Worm (Caenorhabditis elegans) whole organism, young adult: Measurements from ENCODE around the gene efhc-1.

ENCODE experiments used
- B0019.2 ChIP-seq: fragments of 200-800 bp; sonication (Bioruptor generic); conservative IDR thresholded peaks from 2 replicates; pipeline ENCODE4 v1.3.6; 2022; ENCODE audit warnings: missing genetic modification reagents, missing genetic modification characterization, missing compliant biosample characterization
- F10E7.11 ChIP-seq: sonication (generic microtip); optimal IDR thresholded peaks from 2 replicates; lab custom pipeline; 2017; ENCODE audit warnings: mild to moderate bottlenecking, missing genetic modification characterization, moderate library complexity, missing compliant biosample characterization
- F22D6.2 ChIP-seq: sonication (generic microtip); optimal IDR thresholded peaks from 2 replicates; lab custom pipeline; 2016; ENCODE audit warnings: mild to moderate bottlenecking, missing genetic modification characterization, missing compliant biosample characterization
- F39B2.1 ChIP-seq: fragments of 200-800 bp; sonication (Bioruptor generic); IDR thresholded peaks from 2 replicates; pipeline ENCODE4 v1.3.6; 2022; ENCODE audit warnings: missing genetic modification reagents, missing genetic modification characterization, missing compliant biosample characterization
- F49E8.2 ChIP-seq: sonication (generic microtip); optimal IDR thresholded peaks from 3 replicates; lab custom pipeline; 2017; ENCODE audit warnings: missing genetic modification characterization, mild to moderate bottlenecking, missing compliant biosample characterization, antibody characterized with exemption, moderate library complexity; ENCODE audit not compliant: insufficient read depth
- F52B5.7 ChIP-seq: sonication (generic microtip); optimal IDR thresholded peaks from 2 replicates; lab custom pipeline; 2016; ENCODE audit warnings: mild to moderate bottlenecking, missing genetic modification characterization, missing compliant biosample characterization
- K12H6.12 ChIP-seq: fragments of 200-800 bp; sonication (Bioruptor generic); optimal IDR thresholded peaks from 2 replicates; lab custom pipeline; 2018; ENCODE audit warnings: mild to moderate bottlenecking, missing genetic modification characterization, missing compliant biosample characterization
- T07F8.4 ChIP-seq: sonication (generic microtip); optimal IDR thresholded peaks from 2 replicates; lab custom pipeline; 2016; ENCODE audit warnings: mild to moderate bottlenecking, missing genetic modification characterization, moderate library complexity, missing compliant biosample characterization
- Y53F4B.3 ChIP-seq: fragments of 200-800 bp; sonication (Bioruptor generic); IDR thresholded peaks from 2 replicates; pipeline ENCODE4 v1.3.6; 2022; ENCODE audit warnings: missing genetic modification reagents, missing genetic modification characterization, missing compliant biosample characterization
- Y56A3A.18 ChIP-seq: fragments of 200-800 bp; sonication (Bioruptor generic); IDR thresholded peaks from 2 replicates; pipeline ENCODE4 v1.3.6; 2022; ENCODE audit warnings: missing genetic modification reagents, missing genetic modification characterization, missing compliant biosample characterization
- Y95B8A.8 ChIP-seq: fragments of 200-800 bp; sonication (Bioruptor generic); IDR thresholded peaks from 2 replicates; pipeline ENCODE4 v1.3.6; 2022; ENCODE audit warnings: missing genetic modification reagents, missing genetic modification characterization, missing compliant biosample characterization
- ZK185.1 ChIP-seq: sonication (generic microtip); optimal IDR thresholded peaks from 2 replicates; lab custom pipeline; 2016; ENCODE audit warnings: mild to moderate bottlenecking, missing genetic modification characterization, missing compliant biosample characterization; ENCODE audit not compliant: poor library complexity, severe bottlenecking
- akir-1 ChIP-seq: fragments of 200-800 bp; sonication (Bioruptor generic); optimal IDR thresholded peaks from 2 replicates; lab custom pipeline; 2018; ENCODE audit warnings: mild to moderate bottlenecking, missing genetic modification characterization, moderate library complexity, missing compliant biosample characterization
- ama-1 ChIP-seq, 3 experiments: fragments of 150-350 bp in 1 of 3; sonication (generic microtip) in 2 of 3; optimal IDR thresholded peaks; 2 replicates each; lab custom pipeline; 2014 to 2018; ENCODE audit warnings: missing biosample characterization in 2 of 3, missing genetic modification characterization in 2 of 3, missing genetic modification reagents in 2 of 3
- athp-1 ChIP-seq: sonication (generic microtip); optimal IDR thresholded peaks from 2 replicates; lab custom pipeline; 2017; ENCODE audit warnings: mild to moderate bottlenecking, missing genetic modification characterization, missing compliant biosample characterization
- attf-3 ChIP-seq: fragments of 200-800 bp; sonication (Bioruptor generic); conservative IDR thresholded peaks from 2 replicates; pipeline ENCODE4 v1.3.6; 2022; ENCODE audit warnings: missing genetic modification reagents, missing genetic modification characterization, missing compliant biosample characterization
- bed-1 ChIP-seq: fragments of 200-800 bp; sonication (Bioruptor generic); IDR thresholded peaks from 2 replicates; pipeline ENCODE4 v1.3.6; 2022; ENCODE audit warnings: missing genetic modification reagents, missing genetic modification characterization, missing compliant biosample characterization
- cebp-1 ChIP-seq, 2 experiments: fragments of 200-800 bp in 1 of 2; sonication (Bioruptor generic) in 1 of 2; sonication (generic microtip) in 1 of 2; IDR thresholded peaks in 1 of 2; optimal IDR thresholded peaks in 1 of 2; 2 replicates each; pipeline versions ENCODE4 v1.3.6 to Lab custom; 2017 to 2022; ENCODE audit warnings: missing compliant biosample characterization in 2 of 2, missing genetic modification characterization in 2 of 2, mild to moderate bottlenecking in 1 of 2, missing genetic modification reagents in 1 of 2, moderate library complexity in 1 of 2
- ceh-27 ChIP-seq: fragments of 200-800 bp; sonication (Bioruptor generic); optimal IDR thresholded peaks from 2 replicates; lab custom pipeline; 2018; ENCODE audit warnings: mild to moderate bottlenecking, missing genetic modification characterization, moderate library complexity, missing compliant biosample characterization
- ceh-91 ChIP-seq: fragments of 200-800 bp; sonication (Bioruptor generic); IDR thresholded peaks from 2 replicates; pipeline ENCODE4 v1.3.6; 2022; ENCODE audit warnings: missing genetic modification reagents, missing genetic modification characterization, missing compliant biosample characterization
- chd-7 ChIP-seq: sonication (generic microtip); optimal IDR thresholded peaks from 2 replicates; lab custom pipeline; 2016; ENCODE audit warnings: mild to moderate bottlenecking, missing genetic modification characterization, moderate library complexity, missing compliant biosample characterization
- die-1 ChIP-seq: sonication (generic microtip); optimal IDR thresholded peaks from 2 replicates; lab custom pipeline; 2016; ENCODE audit warnings: missing genotype, mild to moderate bottlenecking, missing genetic modification characterization, missing compliant biosample characterization
- egl-18 ChIP-seq: fragments of 200-800 bp; sonication (Bioruptor generic); IDR thresholded peaks from 2 replicates; pipeline ENCODE4 v1.3.6; 2022; ENCODE audit warnings: missing genetic modification reagents, missing genetic modification characterization, missing compliant biosample characterization
- ets-4 ChIP-seq: fragments of 200-800 bp; sonication (Bioruptor generic); optimal IDR thresholded peaks from 2 replicates; lab custom pipeline; 2018; ENCODE audit warnings: mild to moderate bottlenecking, missing genetic modification characterization, missing compliant biosample characterization
- him-1 ChIP-seq: sonication (generic microtip); optimal IDR thresholded peaks from 2 replicates; lab custom pipeline; 2016; ENCODE audit warnings: missing genotype, missing genetic modification reagents, missing genetic modification characterization, missing compliant biosample characterization
- hrde-1 ChIP-seq: sonication (generic microtip); optimal IDR thresholded peaks from 2 replicates; lab custom pipeline; 2016; ENCODE audit warnings: missing genetic modification characterization, mild to moderate bottlenecking, missing compliant biosample characterization, moderate library complexity, missing genotype, missing genetic modification reagents, borderline replicate concordance
- lag-1 ChIP-seq: fragments of 200-800 bp; sonication (Bioruptor generic); IDR thresholded peaks from 2 replicates; pipeline ENCODE4 v1.3.6; 2022; ENCODE audit warnings: missing genetic modification reagents, missing genetic modification characterization, missing compliant biosample characterization
- lsl-1 ChIP-seq: fragments of 200-800 bp; sonication (Bioruptor generic); optimal IDR thresholded peaks from 2 replicates; lab custom pipeline; 2018; ENCODE audit warnings: mild to moderate bottlenecking, missing genetic modification characterization, moderate library complexity, missing compliant biosample characterization
- lsy-27 ChIP-seq: sonication (generic microtip); optimal IDR thresholded peaks from 2 replicates; lab custom pipeline; 2017; ENCODE audit warnings: missing genetic modification characterization, mild to moderate bottlenecking, missing compliant biosample characterization, antibody characterized with exemption, missing genotype, borderline replicate concordance; ENCODE audit not compliant: insufficient read depth
- madf-3 ChIP-seq: fragments of 200-800 bp; sonication (Bioruptor generic); IDR thresholded peaks from 2 replicates; pipeline ENCODE4 v1.3.6; 2022; ENCODE audit warnings: missing genetic modification reagents, missing genetic modification characterization, missing compliant biosample characterization
- madf-8 ChIP-seq: fragments of 200-800 bp; sonication (Bioruptor generic); conservative IDR thresholded peaks from 2 replicates; pipeline ENCODE4 v1.3.6; 2022; ENCODE audit warnings: missing genetic modification reagents, missing genetic modification characterization, missing compliant biosample characterization
- mel-28 ChIP-seq: sonication (generic microtip); optimal IDR thresholded peaks from 2 replicates; lab custom pipeline; 2016; ENCODE audit warnings: borderline replicate concordance, mild to moderate bottlenecking, missing genetic modification characterization, missing compliant biosample characterization
- mes-4 ChIP-seq: sonication (generic microtip); optimal IDR thresholded peaks from 2 replicates; lab custom pipeline; 2016; ENCODE audit warnings: missing genotype, missing genetic modification characterization, missing compliant biosample characterization
- mxl-1 ChIP-seq: sonication (generic microtip); optimal IDR thresholded peaks from 2 replicates; lab custom pipeline; 2016; ENCODE audit warnings: missing genetic modification characterization, missing compliant biosample characterization
- nfyb-1 ChIP-seq: fragments of 200-800 bp; sonication (Bioruptor generic); IDR thresholded peaks from 2 replicates; pipeline ENCODE4 v1.3.6; 2022; ENCODE audit warnings: missing genetic modification reagents, missing genetic modification characterization, missing compliant biosample characterization
- nhr-80 ChIP-seq: sonication (generic microtip); optimal IDR thresholded peaks from 2 replicates; lab custom pipeline; 2016; ENCODE audit warnings: missing genetic modification characterization, missing compliant biosample characterization
- nhr-90 ChIP-seq: sonication (generic microtip); optimal IDR thresholded peaks from 2 replicates; lab custom pipeline; 2016; ENCODE audit warnings: missing genotype, mild to moderate bottlenecking, missing genetic modification characterization, missing compliant biosample characterization
- repo-1 ChIP-seq: sonication (generic microtip); optimal IDR thresholded peaks from 2 replicates; lab custom pipeline; 2017; ENCODE audit warnings: mild to moderate bottlenecking, missing genetic modification characterization, missing compliant biosample characterization
- snpc-1.1 ChIP-seq: sonication (generic microtip); optimal IDR thresholded peaks from 2 replicates; lab custom pipeline; 2017; ENCODE audit warnings: missing genetic modification characterization, mild to moderate bottlenecking, missing compliant biosample characterization, antibody characterized with exemption, moderate library complexity, missing genotype, missing genetic modification reagents; ENCODE audit not compliant: insufficient read depth
- snpc-3.4 ChIP-seq: sonication (generic microtip); optimal IDR thresholded peaks from 2 replicates; lab custom pipeline; 2017; ENCODE audit warnings: missing genetic modification characterization, mild to moderate bottlenecking, missing compliant biosample characterization, antibody characterized with exemption, moderate library complexity, missing genotype, missing genetic modification reagents
- tbx-9 ChIP-seq: sonication (generic microtip); optimal IDR thresholded peaks from 2 replicates; lab custom pipeline; 2016; ENCODE audit warnings: borderline replicate concordance, missing genetic modification characterization, inconsistent platforms, missing compliant biosample characterization
- xnd-1 ChIP-seq: sonication (generic microtip); optimal IDR thresholded peaks from 2 replicates; lab custom pipeline; 2016; ENCODE audit warnings: missing genotype, missing genetic modification reagents, missing genetic modification characterization, missing compliant biosample characterization
- zfh-2 ChIP-seq: fragments of 200-800 bp; sonication (Bioruptor generic); conservative IDR thresholded peaks from 2 replicates; pipeline ENCODE4 v1.3.6; 2022; ENCODE audit warnings: missing genetic modification reagents, missing genetic modification characterization, missing compliant biosample characterization
- ztf-18 ChIP-seq: sonication (generic microtip); optimal IDR thresholded peaks from 2 replicates; lab custom pipeline; 2016; ENCODE audit warnings: missing genotype, mild to moderate bottlenecking, missing genetic modification characterization, missing compliant biosample characterization
- ztf-25 ChIP-seq: fragments of 200-800 bp; sonication (Bioruptor generic); IDR thresholded peaks from 2 replicates; pipeline ENCODE4 v1.3.6; 2022; ENCODE audit warnings: missing genetic modification reagents, missing genetic modification characterization, missing compliant biosample characterization
- ztf-3 ChIP-seq: fragments of 200-800 bp; sonication (Bioruptor generic); optimal IDR thresholded peaks from 2 replicates; lab custom pipeline; 2018; ENCODE audit warnings: mild to moderate bottlenecking, missing genetic modification characterization, missing compliant biosample characterization
- ztf-6 ChIP-seq: fragments of 200-800 bp; sonication (Bioruptor generic); IDR thresholded peaks from 2 replicates; pipeline ENCODE4 v1.3.6; 2022; ENCODE audit warnings: missing genetic modification reagents, missing genetic modification characterization, missing compliant biosample characterization

Gene efhc-1

DNA sequence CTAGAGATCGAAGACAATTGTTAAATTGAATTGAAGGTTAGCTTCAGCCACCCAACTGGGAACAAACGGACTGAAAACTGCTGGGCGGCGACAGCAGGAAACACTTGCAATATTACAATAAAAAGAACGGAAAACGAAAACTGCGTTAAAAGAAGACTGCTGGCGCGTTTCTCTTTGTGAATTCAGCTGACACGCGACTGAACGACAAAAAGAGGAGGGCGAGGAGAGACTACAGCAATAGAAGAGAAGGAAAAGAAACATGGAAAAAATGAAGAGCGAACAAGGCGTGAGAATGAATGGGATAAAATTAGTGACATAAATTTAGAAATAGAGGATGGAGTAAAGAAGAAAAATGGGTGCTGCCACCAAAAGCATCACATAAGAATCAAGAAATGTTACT lies 19.5 kb downstream of the efhc-1 start:
- TF ChIP-seq ztf-6 (no peak), snpc-1.1 (tag; lab: Kevin White, UChicago) (no peak), nfyb-1 (GFP tag; lab: Robert Waterston, UW) (no peak), die-1 (tag; lab: Kevin White, UChicago) (no peak), ama-1 (optimal IDR thresholded peaks at IDR 0.05; lab: Kevin White, UChicago) (no peak), ama-1 (GFP tag; optimal IDR thresholded peaks at IDR 0.05; lab: Kevin White, UChicago) (no peak), madf-3 (GFP tag; lab: Robert Waterston, UW) (no peak), F49E8.2 (tag; lab: Kevin White, UChicago) (no peak), lsl-1 (GFP tag; lab: Kevin White, UChicago) (no peak), ceh-91 (no peak), Y53F4B.3 (GFP tag; lab: Robert Waterston, UW) (no peak), F39B2.1 (no peak), T07F8.4 (tag; lab: Kevin White, UChicago) (no peak), mes-4 (no peak), athp-1 (no peak), lsy-27 (tag; lab: Kevin White, UChicago) (no peak), mxl-1 (no peak), K12H6.12 (tag; lab: Kevin White, UChicago) (peak; percentile 83), him-1 (tag; lab: Kevin White, UChicago) (no peak), madf-8 (GFP tag; lab: Robert Waterston, UW) (no peak), ceh-27 (GFP tag; lab: Kevin White, UChicago) (no peak), ztf-25 (GFP tag; lab: Robert Waterston, UW) (no peak), cebp-1 (GFP tag; IDR thresholded peaks at IDR 0.05; lab: Robert Waterston, UW) (no peak), cebp-1 (tag; optimal IDR thresholded peaks at IDR 0.05; lab: Kevin White, UChicago) (peak; percentile 82), mel-28 (no peak), akir-1 (no peak), egl-18 (GFP tag; lab: Robert Waterston, UW) (no peak), zfh-2 (GFP tag; lab: Robert Waterston, UW) (peak; percentile 85), snpc-3.4 (tag; lab: Kevin White, UChicago) (no peak), ztf-18 (tag; lab: Kevin White, UChicago) (peak; percentile 93), B0019.2 (GFP tag; lab: Robert Waterston, UW) (no peak), ets-4 (GFP tag; lab: Kevin White, UChicago) (no peak), chd-7 (tag; lab: Kevin White, UChicago) (peak; percentile 41), nhr-80 (tag; lab: Kevin White, UChicago) (peak; percentile 65), Y95B8A.8 (GFP tag; lab: Robert Waterston, UW) (no peak), F10E7.11 (tag; lab: Kevin White, UChicago) (no peak), nhr-90 (tag; lab: Kevin White, UChicago) (no peak), repo-1 (no peak), F22D6.2 (tag; lab: Kevin White, UChicago) (peak; percentile 33), attf-3 (no peak), ztf-3 (GFP tag; lab: Kevin White, UChicago) (no peak), lag-1 (no peak), tbx-9 (tag; lab: Kevin White, UChicago) (no peak), xnd-1 (tag; lab: Kevin White, UChicago) (no peak), hrde-1 (tag; lab: Kevin White, UChicago) (no peak), bed-1 (GFP tag; lab: Robert Waterston, UW) (no peak), Y56A3A.18 (GFP tag; lab: Robert Waterston, UW) (no peak), ZK185.1 (tag; lab: Kevin White, UChicago) (peak; percentile 13), F52B5.7 (tag; lab: Kevin White, UChicago) (no peak)
